Worm (Caenorhabditis elegans) whole organism, L4/young adult: ENCODE measurements around the gene clec-134.

ENCODE experiments used
- W03F9.2 ChIP-seq: fragments of 150-350 bp; optimal IDR thresholded peaks from 2 replicates; lab custom pipeline; 2014; ENCODE audit warnings: missing biosample characterization, missing genetic modification characterization
- dao-5 ChIP-seq: sonication (generic microtip); optimal IDR thresholded peaks from 2 replicates; lab custom pipeline; 2016; ENCODE audit warnings: missing genotype, missing genetic modification characterization, moderate library complexity, missing compliant biosample characterization
- him-1 ChIP-seq: sonication (generic microtip); optimal IDR thresholded peaks from 2 replicates; lab custom pipeline; 2016; ENCODE audit warnings: missing genotype, missing genetic modification reagents, missing genetic modification characterization, missing compliant biosample characterization

Gene clec-134

ce11 chrII:3579767-3580166, at the start of gene clec-134:
TSS of gene clec-134 (plus strand) at chrII:3580067.
- TF ChIP-seq him-1 (tag; lab: Kevin White, UChicago) = no peak
- TF ChIP-seq dao-5 (tag; lab: Kevin White, UChicago) = no peak
- no peak for TF ChIP-seq W03F9.2

- TF ChIP-seq dao-5 (tag; lab: Kevin White, UChicago) (no peak), W03F9.2 (no peak), him-1 (tag; lab: Kevin White, UChicago) (no peak)
These were observed 39.7 kb upstream of the clec-134 start for ce11 chrII:3540151-3540550.

ce11 chrII:3546381-3546931, 33.4 kb upstream of the clec-134 start, which contains the start of gene apd-3:
TSS of gene apd-3 (minus strand) at chrII:3546431.
- TF ChIP-seq W03F9.2 (no peak), him-1 (tag; lab: Kevin White, UChicago) (no peak), dao-5 (tag; lab: Kevin White, UChicago) (no peak)

ce11 chrII:3547282-3547681, 32.6 kb upstream of the clec-134 start:
- TF ChIP-seq him-1 (tag; lab: Kevin White, UChicago) (peak; percentile 3), dao-5 (tag; lab: Kevin White, UChicago) (no peak)

- TF ChIP-seq him-1 (tag; lab: Kevin White, UChicago) (no peak), W03F9.2 (no peak), dao-5 (tag; lab: Kevin White, UChicago) (no peak)
These were observed 29.5 kb upstream of the clec-134 start, which contains the start of gene W10G11.19 for ce11 chrII:3550352-3550751. TSS of gene W10G11.19 (plus strand) at chrII:3550652.

- TF ChIP-seq him-1 (tag; lab: Kevin White, UChicago) (no peak), dao-5 (tag; lab: Kevin White, UChicago) (no peak), W03F9.2 (peak; percentile 41)
These were observed 26.4 kb upstream of the clec-134 start, which contains the start of gene dnc-3 for ce11 chrII:3553453-3553852. TSS of gene dnc-3 (plus strand) at chrII:3553724.

DNA sequence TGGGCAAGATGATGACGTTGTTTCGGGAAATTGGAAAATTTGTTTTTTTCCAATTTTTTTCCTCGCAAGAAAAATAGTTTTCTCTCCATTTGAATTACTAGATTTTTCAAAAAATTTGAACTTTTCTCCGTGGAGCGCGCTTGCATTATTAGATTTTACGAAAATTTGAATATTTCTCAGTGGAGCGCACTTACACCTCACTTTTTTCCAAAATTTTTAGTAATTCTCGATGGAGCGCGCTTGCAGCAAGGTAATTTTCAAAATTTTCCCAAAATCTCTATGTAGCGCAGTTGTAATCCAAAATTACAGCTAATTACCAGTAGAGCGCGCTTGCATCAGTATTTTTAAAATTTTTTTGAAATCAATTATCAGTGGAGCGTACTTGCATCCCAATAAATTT, 25.2 kb upstream of the clec-134 start:
- TF ChIP-seq W03F9.2 (no peak), him-1 (tag; lab: Kevin White, UChicago) (no peak), dao-5 (tag; lab: Kevin White, UChicago) (no peak)

ce11 chrII:3555281-3555680, 24.6 kb upstream of the clec-134 start:
- TF ChIP-seq dao-5 (tag; lab: Kevin White, UChicago) = no peak
- no peak for TF ChIP-seq him-1 (tag; lab: Kevin White, UChicago)
- TF ChIP-seq W03F9.2 = no peak

ce11 chrII:3556584-3556983, 23.3 kb upstream of the clec-134 start:
- no peak for TF ChIP-seq him-1 (tag; lab: Kevin White, UChicago)
- TF ChIP-seq W03F9.2 = no peak
- no peak for TF ChIP-seq dao-5 (tag; lab: Kevin White, UChicago)

DNA sequence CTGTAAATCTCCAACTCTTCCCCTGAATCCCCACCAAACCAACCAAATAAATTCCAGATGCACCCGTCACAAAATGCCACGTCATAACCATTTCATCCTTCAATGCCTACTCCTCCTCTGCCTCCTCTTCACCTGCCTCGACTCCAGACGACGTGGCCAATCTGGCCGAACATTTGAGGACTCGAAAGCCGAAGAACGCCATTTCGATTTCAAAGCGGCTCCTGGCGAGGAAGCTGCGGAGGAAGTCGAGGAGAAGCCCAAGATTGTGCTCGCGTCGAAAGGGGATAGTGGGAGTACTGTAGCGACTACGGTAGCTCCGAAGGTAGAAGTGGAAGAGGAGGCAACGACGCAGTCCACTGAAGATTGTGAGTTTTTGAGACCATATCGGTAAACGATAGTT, 22.4 kb upstream of the clec-134 start, which contains the start of gene lgc-45:
TSS of gene lgc-45 (plus strand) at position 56 of the 400 bp plus-strand sequence.
- TF ChIP-seq W03F9.2 (no peak), dao-5 (tag; lab: Kevin White, UChicago) (no peak), him-1 (tag; lab: Kevin White, UChicago) (no peak)

DNA sequence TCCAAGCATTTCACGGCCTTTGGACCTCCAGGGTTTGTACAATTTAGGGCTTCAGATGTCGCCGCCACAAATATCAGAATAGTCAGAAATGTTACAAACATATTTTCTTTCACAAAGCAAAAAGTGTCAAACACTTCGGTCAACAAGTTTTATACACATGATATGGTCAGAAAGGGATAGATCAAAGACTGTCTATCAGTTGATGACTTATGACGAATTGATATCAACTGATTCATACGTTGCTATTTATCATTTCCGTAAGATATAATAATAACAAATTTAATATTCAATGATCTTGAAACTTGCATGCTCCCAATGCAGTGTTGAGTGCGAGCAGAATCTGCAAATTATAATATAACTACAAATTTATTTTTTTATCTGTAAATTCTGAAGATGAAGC, 19.3 kb upstream of the clec-134 start, which contains the start of gene W10G11.1:
TSS of gene W10G11.1 (minus strand) at position 101 of the 400 bp plus-strand sequence.
- TF ChIP-seq dao-5 (tag; lab: Kevin White, UChicago) (no peak), W03F9.2 (no peak), him-1 (tag; lab: Kevin White, UChicago) (no peak)

- TF ChIP-seq dao-5 (tag; lab: Kevin White, UChicago) (no peak), W03F9.2 (no peak)
These were observed 18.3 kb upstream of the clec-134 start, which contains the start of gene W10G11.2 for ce11 chrII:3561561-3561960. TSS of gene W10G11.2 (minus strand) at chrII:3561661.

DNA sequence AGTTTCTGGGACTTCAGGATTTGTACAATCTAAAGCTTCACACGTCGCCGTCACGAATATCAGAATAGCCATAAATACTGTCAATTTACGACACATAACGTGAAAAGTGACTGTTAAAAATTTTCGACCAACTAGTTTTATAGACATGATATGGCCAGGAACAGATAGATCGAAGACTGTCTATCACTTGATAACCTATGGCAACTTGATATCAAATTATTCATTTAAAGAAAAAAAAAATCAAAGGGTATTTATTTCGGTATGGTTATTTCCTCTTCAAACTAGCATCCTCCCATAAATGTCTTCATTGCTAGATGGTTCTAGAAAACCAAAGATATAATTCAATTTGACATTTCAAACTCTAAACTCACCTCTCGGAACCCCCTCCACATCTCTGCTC, 17.4 kb upstream of the clec-134 start, which contains the start of gene W10G11.3:
TSS of gene W10G11.3 (minus strand) at position 101 of the 400 bp plus-strand sequence.
- no peak for TF ChIP-seq W03F9.2
- no peak for TF ChIP-seq him-1 (tag; lab: Kevin White, UChicago)
- TF ChIP-seq dao-5 (tag; lab: Kevin White, UChicago) = no peak

ce11 chrII:3567066-3567465, 12.8 kb upstream of the clec-134 start:
- TF ChIP-seq dao-5 (tag; lab: Kevin White, UChicago) = no peak
- TF ChIP-seq him-1 (tag; lab: Kevin White, UChicago) = no peak
- TF ChIP-seq W03F9.2 = no peak

DNA sequence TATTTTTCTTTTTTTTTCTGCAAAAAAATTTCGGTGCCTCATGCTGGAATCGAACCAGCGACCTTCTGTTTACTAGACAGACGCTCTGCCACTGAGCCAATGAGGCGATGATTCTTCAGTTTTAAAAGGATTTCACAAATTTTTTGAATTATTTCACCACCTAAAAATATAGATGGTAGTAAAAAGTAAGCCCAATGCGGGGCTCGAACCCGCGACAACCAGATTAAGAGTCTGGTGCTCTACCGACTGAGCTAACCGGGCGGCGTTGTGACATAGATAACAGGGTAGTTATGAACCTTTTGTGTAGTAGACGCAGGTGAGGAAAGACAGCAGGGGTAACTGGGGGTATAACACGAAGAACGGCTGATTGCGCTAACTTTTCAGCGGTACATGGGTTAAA, 12.3 kb upstream of the clec-134 start:
- TF ChIP-seq dao-5 (tag; lab: Kevin White, UChicago) = peak; percentile 18
